Worm (Caenorhabditis elegans): ENCODE data around the gene nop-1.
A peak's percentile ranks its signal among the peaks of the same experiment; 100 is the strongest.

nop-1 gene

ce11 chrIII:5914717-5915116 lies 43.8 kb upstream of the nop-1 start (continued):
- peak; percentile 40; the same call in 1 of the 2 replicates for TF ChIP-seq dox-1 (GFP tag; IDR thresholded peaks at IDR 0.05)

DNA sequence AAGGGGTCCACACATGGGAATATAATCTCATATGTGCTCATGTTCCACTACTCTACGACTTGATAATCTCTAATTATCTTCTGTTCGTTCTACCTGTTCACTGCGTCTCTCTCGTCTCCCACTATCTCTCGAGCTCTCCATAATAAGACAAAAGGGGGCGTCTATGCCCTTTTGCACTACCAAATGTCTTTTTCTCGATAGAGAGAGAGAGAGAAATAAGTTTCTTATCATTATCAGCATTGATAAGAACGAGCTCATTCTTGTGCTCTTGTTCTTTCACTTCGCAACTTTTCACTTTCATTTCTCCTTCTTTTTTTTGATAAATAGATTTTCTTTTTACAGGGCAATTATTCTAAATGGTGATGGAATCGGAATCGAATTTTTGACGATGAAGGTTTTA lies 42.6 kb upstream of the nop-1 start:
- TF ChIP-seq xnd-1 (tag; optimal IDR thresholded peaks at IDR 0.05) = no peak
- TF ChIP-seq nhr-80 (tag; optimal IDR thresholded peaks at IDR 0.05) = peak; percentile 88
- no peak for TF ChIP-seq mel-28 (tag; optimal IDR thresholded peaks at IDR 0.05; ENCODE audit: borderline replicate concordance)
- no peak for TF ChIP-seq sea-2 (GFP tag; IDR thresholded peaks at IDR 0.05)
- no peak for TF ChIP-seq ceh-91 (GFP tag; IDR thresholded peaks at IDR 0.05)
- no peak for TF ChIP-seq nfya-1 (tag; optimal IDR thresholded peaks at IDR 0.05; ENCODE audit: borderline replicate concordance, insufficient read depth)
- TF ChIP-seq lag-1 (GFP tag; IDR thresholded peaks at IDR 0.05) = no peak
- TF ChIP-seq T07F8.4 (tag; optimal IDR thresholded peaks at IDR 0.05) = no peak
- no peak for TF ChIP-seq attf-3 (GFP tag; conservative IDR thresholded peaks at IDR 0.05)
- no peak for TF ChIP-seq Y95B8A.8 (GFP tag; IDR thresholded peaks at IDR 0.05)
- 0 out of 2 replicates have a peak, but pooled peaks have one; percentile 6 for TF ChIP-seq hmg-1.2 (GFP tag; IDR thresholded peaks at IDR 0.05)
- TF ChIP-seq F10E7.11 (tag; optimal IDR thresholded peaks at IDR 0.05) = no peak
- TF ChIP-seq hlh-26 (GFP tag; conservative IDR thresholded peaks at IDR 0.05) = no peak
- TF ChIP-seq ceh-79 (tag; optimal IDR thresholded peaks at IDR 0.05) = no peak
- TF ChIP-seq hrde-1 (tag; optimal IDR thresholded peaks at IDR 0.05; ENCODE audit: borderline replicate concordance) = no peak
- TF ChIP-seq hmg-20 (GFP tag; IDR thresholded peaks at IDR 0.05) = no peak
- no peak for TF ChIP-seq let-607 (tag; optimal IDR thresholded peaks at IDR 0.05)
- no peak for TF ChIP-seq madf-3 (GFP tag; IDR thresholded peaks at IDR 0.05)
- TF ChIP-seq F37B4.10 (GFP tag; IDR thresholded peaks at IDR 0.05) = no peak
- TF ChIP-seq dox-1 (GFP tag; IDR thresholded peaks at IDR 0.05) = peak; percentile 55
- no peak for TF ChIP-seq B0019.2 (GFP tag; conservative IDR thresholded peaks at IDR 0.05)
- TF ChIP-seq akir-1 (GFP tag; optimal IDR thresholded peaks at IDR 0.05) = no peak
- TF ChIP-seq zfh-2 (GFP tag; conservative IDR thresholded peaks at IDR 0.05) = no peak
- no peak for TF ChIP-seq ztf-22 (GFP tag; optimal IDR thresholded peaks at IDR 0.05)
- no peak for TF ChIP-seq attf-6 (GFP tag; IDR thresholded peaks at IDR 0.05)
- TF ChIP-seq ZK185.1 (tag; optimal IDR thresholded peaks at IDR 0.05; ENCODE audit: poor library complexity, severe bottlenecking) = peak; percentile 2
- no peak for TF ChIP-seq him-1 (tag; optimal IDR thresholded peaks at IDR 0.05)
- TF ChIP-seq Y53F4B.3 (GFP tag; IDR thresholded peaks at IDR 0.05) = no peak
- TF ChIP-seq die-1 (tag; optimal IDR thresholded peaks at IDR 0.05) = no peak

ce11 chrIII:5917365-5917958 lies 41.1 kb upstream of the nop-1 start:
- TF ChIP-seq Y56A3A.18 (GFP tag; IDR thresholded peaks at IDR 0.05) (0 out of 2 replicates have a peak, but pooled peaks have one; percentile 15), repo-1 (tag; optimal IDR thresholded peaks at IDR 0.05) (peak; percentile 53), F39B2.1 (GFP tag; IDR thresholded peaks at IDR 0.05) (no peak), chd-7 (tag; optimal IDR thresholded peaks at IDR 0.05) (peak; percentile 8), cebp-1 (GFP tag; IDR thresholded peaks at IDR 0.05) (peak; percentile 87), cebp-1 (tag; optimal IDR thresholded peaks at IDR 0.05) (peak; percentile 86), lir-1 (GFP tag; conservative IDR thresholded peaks at IDR 0.05) (no peak), attf-5 (GFP tag; optimal IDR thresholded peaks at IDR 0.05) (peak; percentile 26), tlf-1 (GFP tag; optimal IDR thresholded peaks at IDR 0.05) (peak; percentile 44), pha-4 (tag; optimal IDR thresholded peaks at IDR 0.05) (no peak), hmg-1.2 (GFP tag; IDR thresholded peaks at IDR 0.05) (peak; percentile 19; the same call in 1 of the 2 replicates), nhr-80 (tag; optimal IDR thresholded peaks at IDR 0.05) (peak; percentile 62), dpff-1 (tag; optimal IDR thresholded peaks at IDR 0.05) (no peak)

Data from whole organism, young adult.